Fruit fly (Drosophila melanogaster) whole organism, embryonic: ENCODE data around the gene CG45073.
A peak's percentile ranks its signal among the peaks of the same experiment; 100 is the strongest.

Source experiments
- Adf1 ChIP-seq: fragments of 200-800 bp; sonication (Bioruptor generic); IDR thresholded peaks from 2 replicates; pipeline ENCODE4 v1.3.6; 2022; ENCODE audit warnings: missing biosample characterization, missing genetic modification characterization
- Antp ChIP-seq: fragments of 200-800 bp; sonication (Bioruptor generic); optimal IDR thresholded peaks from 3 replicates; lab custom pipeline; 2016; ENCODE audit warnings: missing biosample characterization, missing genetic modification characterization
- CG11085 ChIP-seq: fragments of 200-800 bp; sonication (Bioruptor generic); IDR thresholded peaks from 2 replicates; pipeline ENCODE4 v1.3.6; 2022; ENCODE audit warnings: missing biosample characterization, missing genetic modification characterization
- CG11560 ChIP-seq: fragments of 200-800 bp; sonication (Bioruptor generic); IDR thresholded peaks from 3 replicates; pipeline ENCODE4 v1.3.6; 2022; ENCODE audit warnings: missing biosample characterization, missing genetic modification characterization
- CG13894 ChIP-seq: fragments of 200-800 bp; sonication (Bioruptor generic); optimal IDR thresholded peaks from 3 replicates; lab custom pipeline; 2018; ENCODE audit warnings: missing biosample characterization, mild to moderate bottlenecking, missing genetic modification characterization, moderate library complexity
- CG14710 ChIP-seq: fragments of 200-800 bp; sonication (Bioruptor generic); optimal IDR thresholded peaks from 3 replicates; lab custom pipeline; 2019; ENCODE audit warnings: missing biosample characterization, mild to moderate bottlenecking, missing genetic modification characterization, moderate library complexity
- CG1647 ChIP-seq: fragments of 200-800 bp; sonication (Bioruptor generic); optimal IDR thresholded peaks from 3 replicates; lab custom pipeline; 2016; ENCODE audit warnings: missing biosample characterization, missing genetic modification characterization
- CG17802 ChIP-seq: fragments of 200-800 bp; sonication (Bioruptor generic); optimal IDR thresholded peaks from 2 replicates; lab custom pipeline; 2018; ENCODE audit warnings: missing biosample characterization, mild to moderate bottlenecking, missing genetic modification characterization, moderate library complexity
- CG18011 ChIP-seq: fragments of 200-800 bp; sonication (Bioruptor generic); optimal IDR thresholded peaks from 2 replicates; lab custom pipeline; 2017; ENCODE audit warnings: missing biosample characterization, missing genetic modification characterization, mild to moderate bottlenecking, moderate library complexity, missing genotype
- CG18262 ChIP-seq: fragments of 200-800 bp; optimal IDR thresholded peaks from 3 replicates; lab custom pipeline; 2019; ENCODE audit warnings: missing biosample characterization, mild to moderate bottlenecking, missing genetic modification characterization, moderate library complexity
- CG30431 ChIP-seq: fragments of 200-800 bp; sonication (Bioruptor generic); optimal IDR thresholded peaks from 2 replicates; lab custom pipeline; 2017; ENCODE audit warnings: missing biosample characterization, missing genetic modification characterization
- CG42726 ChIP-seq: fragments of 200-800 bp; sonication (Bioruptor generic); IDR thresholded peaks from 2 replicates; pipeline ENCODE4 v1.3.6; 2022; ENCODE audit warnings: missing biosample characterization, missing genetic modification characterization; ENCODE audit not compliant: partially characterized antibody
- CG4820 ChIP-seq: fragments of 200-800 bp; sonication (Bioruptor generic); optimal IDR thresholded peaks from 3 replicates; lab custom pipeline; 2016; ENCODE audit warnings: missing biosample characterization, missing genetic modification characterization
- CG5245 ChIP-seq: fragments of 200-800 bp; sonication (Bioruptor generic); optimal IDR thresholded peaks from 3 replicates; lab custom pipeline; 2016; ENCODE audit warnings: missing biosample characterization, missing genetic modification characterization
- CG5953 ChIP-seq: fragments of 200-800 bp; sonication (Bioruptor generic); IDR thresholded peaks from 2 replicates; pipeline ENCODE4 v1.3.6; 2022; ENCODE audit warnings: missing biosample characterization, missing genetic modification characterization
- CG6254 ChIP-seq: fragments of 200-800 bp; sonication (Bioruptor generic); optimal IDR thresholded peaks from 3 replicates; lab custom pipeline; 2017; ENCODE audit warnings: mild to moderate bottlenecking, missing biosample characterization, missing genetic modification reagents, missing genetic modification characterization
- CG6654 ChIP-seq: fragments of 200-800 bp; sonication (Bioruptor generic); optimal IDR thresholded peaks from 2 replicates; lab custom pipeline; 2017; ENCODE audit warnings: missing biosample characterization, mild to moderate bottlenecking, missing genetic modification characterization
- CG6854 ChIP-seq: fragments of 200-800 bp; sonication (Bioruptor generic); optimal IDR thresholded peaks from 3 replicates; lab custom pipeline; 2017; ENCODE audit warnings: missing biosample characterization, mild to moderate bottlenecking, missing genetic modification characterization
- CoRest ChIP-seq: fragments of 200-800 bp; sonication (Bioruptor generic); optimal IDR thresholded peaks from 3 replicates; lab custom pipeline; 2018; ENCODE audit warnings: missing biosample characterization, mild to moderate bottlenecking, missing genetic modification characterization, moderate library complexity
- D ChIP-seq, 2 experiments: fragments of 200-800 bp in 1 of 2; fragments of >200 bp in 1 of 2; sonication (Bioruptor generic) in 1 of 2; optimal IDR thresholded peaks; 2 replicates in 1 of 2; 3 replicates in 1 of 2; lab custom pipeline; 2017; ENCODE audit warnings: mild to moderate bottlenecking in 1 of 2, missing biosample characterization in 1 of 2, missing genetic modification characterization in 1 of 2, missing genetic modification reagents in 1 of 2
- Dbx ChIP-seq: fragments of 200-800 bp; sonication (Bioruptor generic); IDR thresholded peaks from 3 replicates; pipeline ENCODE4 v1.3.6; 2022; ENCODE audit warnings: missing biosample characterization, missing genetic modification characterization
- Ets65A ChIP-seq: fragments of 200-800 bp; sonication (Bioruptor generic); peaks from one replicate; lab custom pipeline; 2016; ENCODE audit warnings: missing biosample characterization, missing genetic modification characterization
- Fer3 ChIP-seq: fragments of 200-800 bp; sonication (Bioruptor generic); optimal IDR thresholded peaks from 2 replicates; lab custom pipeline; 2018; ENCODE audit warnings: missing biosample characterization, mild to moderate bottlenecking, missing genetic modification characterization, moderate library complexity
- Hand ChIP-seq: fragments of 200-800 bp; sonication (Bioruptor generic); optimal IDR thresholded peaks from 2 replicates; lab custom pipeline; 2017; ENCODE audit warnings: mild to moderate bottlenecking, missing biosample characterization, missing genetic modification reagents, missing genetic modification characterization
- Med ChIP-seq: fragments of 200-800 bp; sonication (Bioruptor generic); peaks from one replicate; lab custom pipeline; 2016; ENCODE audit warnings: missing biosample characterization, missing genetic modification characterization, mild to moderate bottlenecking, inconsistent platforms, moderate library complexity
- NC2β ChIP-seq: fragments of 200-800 bp; sonication (Bioruptor generic); optimal IDR thresholded peaks from 2 replicates; lab custom pipeline; 2016; ENCODE audit warnings: missing biosample characterization, missing genetic modification characterization
- NFAT ChIP-seq: fragments of 200-800 bp; sonication (Bioruptor generic); IDR thresholded peaks from 2 replicates; pipeline ENCODE4 v1.3.6; 2022; ENCODE audit warnings: missing biosample characterization, missing genetic modification characterization
- Neu2 ChIP-seq: fragments of 200-800 bp; sonication (Bioruptor generic); optimal IDR thresholded peaks from 3 replicates; lab custom pipeline; 2016; ENCODE audit warnings: missing biosample characterization, missing genetic modification characterization, borderline replicate concordance
- ase ChIP-seq: fragments of 200-800 bp; sonication (Bioruptor generic); IDR thresholded peaks from 3 replicates; pipeline ENCODE4 v1.3.6; 2022; ENCODE audit warnings: missing biosample characterization, missing genetic modification characterization
- ato ChIP-seq: fragments of 200-800 bp; sonication (Bioruptor generic); IDR thresholded peaks from 2 replicates; pipeline ENCODE4 v1.3.6; 2022; ENCODE audit warnings: missing biosample characterization, missing genetic modification characterization; ENCODE audit not compliant: partially characterized antibody
- bigmax ChIP-seq: fragments of 200-800 bp; sonication (Bioruptor generic); optimal IDR thresholded peaks from 2 replicates; lab custom pipeline; 2018; ENCODE audit warnings: missing biosample characterization, mild to moderate bottlenecking, missing genetic modification characterization
- crc ChIP-seq: fragments of 200-800 bp; sonication (Bioruptor generic); optimal IDR thresholded peaks from 2 replicates; lab custom pipeline; 2016; ENCODE audit warnings: missing biosample characterization, missing genetic modification characterization
- croc ChIP-seq: fragments of 200-800 bp; sonication (Bioruptor generic); conservative IDR thresholded peaks from 3 replicates; pipeline ENCODE4 v1.3.6; 2022; ENCODE audit warnings: missing biosample characterization, missing genetic modification characterization
- crp ChIP-seq, 2 experiments: fragments of 200-800 bp; sonication (Bioruptor generic); optimal IDR thresholded peaks; 2 replicates in 1 of 2; 3 replicates in 1 of 2; lab custom pipeline; 2017; ENCODE audit warnings: missing biosample characterization in 2 of 2, missing genetic modification characterization in 2 of 2, mild to moderate bottlenecking in 1 of 2, moderate library complexity in 1 of 2
- danr ChIP-seq: fragments of 200-800 bp; sonication (Bioruptor generic); IDR thresholded peaks from 2 replicates; pipeline ENCODE4 v1.3.6; 2022; ENCODE audit warnings: missing biosample characterization, missing genetic modification characterization
- dysf ChIP-seq: fragments of 200-800 bp; sonication (Bioruptor generic); IDR thresholded peaks from 3 replicates; pipeline ENCODE4 v1.3.6; 2022; ENCODE audit warnings: missing biosample characterization, missing genetic modification characterization
- gcm ChIP-seq: fragments of 200-800 bp; sonication (Bioruptor generic); optimal IDR thresholded peaks from 2 replicates; lab custom pipeline; 2019; ENCODE audit warnings: missing biosample characterization, mild to moderate bottlenecking, missing genetic modification characterization, moderate library complexity
- gcm2 ChIP-seq: fragments of 200-800 bp; sonication (Bioruptor generic); optimal IDR thresholded peaks from 2 replicates; lab custom pipeline; 2016; ENCODE audit warnings: missing biosample characterization, missing genetic modification characterization
- hb ChIP-seq: fragments of 200-800 bp; sonication (Bioruptor generic); IDR thresholded peaks from 3 replicates; pipeline ENCODE4 v1.3.6; 2022; ENCODE audit warnings: missing biosample characterization, missing genetic modification characterization; ENCODE audit not compliant: partially characterized antibody
- jing ChIP-seq: fragments of 200-800 bp; sonication (Bioruptor generic); optimal IDR thresholded peaks from 2 replicates; lab custom pipeline; 2018; ENCODE audit warnings: missing biosample characterization, mild to moderate bottlenecking, missing genetic modification characterization
- jumu ChIP-seq: fragments of 200-800 bp; sonication (Bioruptor generic); optimal IDR thresholded peaks from 3 replicates; lab custom pipeline; 2016; ENCODE audit warnings: missing biosample characterization, missing genetic modification characterization
- lmd ChIP-seq: fragments of 200-800 bp; sonication (Bioruptor generic); IDR thresholded peaks from 2 replicates; pipeline ENCODE4 v1.3.6; 2022; ENCODE audit warnings: missing biosample characterization, missing genetic modification characterization
- nerfin-1 ChIP-seq: fragments of 200-800 bp; sonication (Bioruptor generic); optimal IDR thresholded peaks from 3 replicates; lab custom pipeline; 2019; ENCODE audit warnings: missing biosample characterization, mild to moderate bottlenecking, missing genetic modification characterization, moderate library complexity
- peb ChIP-seq: fragments of 200-800 bp; sonication (Bioruptor generic); IDR thresholded peaks from 2 replicates; pipeline ENCODE4 v1.3.6; 2022; ENCODE audit warnings: missing biosample characterization, missing genetic modification characterization
- phol ChIP-seq: fragments of 200-800 bp; sonication (Bioruptor generic); optimal IDR thresholded peaks from 3 replicates; lab custom pipeline; 2018; ENCODE audit warnings: missing biosample characterization, mild to moderate bottlenecking, missing genetic modification characterization, moderate library complexity
- psq ChIP-seq: fragments of 200-800 bp; sonication (Bioruptor generic); optimal IDR thresholded peaks from 2 replicates; lab custom pipeline; 2017; ENCODE audit warnings: missing biosample characterization, missing genetic modification characterization
- ranshi ChIP-seq: fragments of 200-800 bp; sonication (Bioruptor generic); IDR thresholded peaks from 2 replicates; pipeline ENCODE4 v1.3.6; 2022; ENCODE audit warnings: missing biosample characterization, missing genetic modification characterization
- repo ChIP-seq: fragments of 200-800 bp; sonication (Bioruptor generic); optimal IDR thresholded peaks from 2 replicates; lab custom pipeline; 2016; ENCODE audit warnings: missing biosample characterization, missing genetic modification characterization
- sens ChIP-seq: fragments of 200-800 bp; sonication (Bioruptor generic); peaks from one replicate; lab custom pipeline; 2016; ENCODE audit warnings: missing biosample characterization, missing genetic modification characterization
- slou ChIP-seq: fragments of 200-800 bp; sonication (Bioruptor generic); optimal IDR thresholded peaks from 3 replicates; lab custom pipeline; 2016; ENCODE audit warnings: missing biosample characterization, missing genetic modification characterization
- sna ChIP-seq: fragments of 200-800 bp; sonication (Bioruptor generic); IDR thresholded peaks from 2 replicates; pipeline ENCODE4 v1.3.6; 2022; ENCODE audit warnings: missing biosample characterization, missing genetic modification characterization; ENCODE audit not compliant: partially characterized antibody

The CG45073 gene

DNA sequence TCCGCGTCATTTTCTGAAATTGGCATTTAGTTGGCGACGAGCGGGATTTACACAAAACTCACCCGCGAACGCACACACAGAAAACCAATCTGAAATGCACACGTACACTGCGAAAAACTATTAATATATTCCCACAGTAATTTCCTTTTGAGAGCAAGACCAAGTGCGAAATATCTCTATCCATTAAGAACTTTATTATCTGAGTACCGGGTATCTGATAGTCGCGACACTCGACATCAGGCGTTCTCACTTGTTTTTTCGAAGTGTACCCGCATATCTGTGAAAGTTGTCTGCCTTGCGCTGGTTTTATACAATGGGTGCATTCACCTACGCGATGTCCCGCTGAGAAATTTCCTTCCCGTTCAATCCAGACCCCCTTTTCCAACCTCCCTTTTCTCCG, 48.4 kb downstream of the CG45073 start (continued):
- no peak for TF ChIP-seq CG5245 (GFP tag; lab: Kevin White, UChicago)
- TF ChIP-seq CG6654 (GFP tag; lab: Kevin White, UChicago), result no peak
- no peak for TF ChIP-seq D (optimal IDR thresholded peaks at IDR 0.05; lab: Kevin White, UChicago)
- peak; percentile 8 for TF ChIP-seq D (GFP tag; optimal IDR thresholded peaks at IDR 0.05; lab: Kevin White, UChicago)
- no peak for TF ChIP-seq ato (GFP tag; lab: Robert Waterston, UW)
- TF ChIP-seq croc (GFP tag; lab: Robert Waterston, UW), result no peak
- peak; percentile 39 for TF ChIP-seq Antp (GFP tag; lab: Kevin White, UChicago)
- no peak for TF ChIP-seq NC2β (GFP tag; lab: Kevin White, UChicago)
- TF ChIP-seq CG11560, result no peak
- no peak for TF ChIP-seq repo
- no peak for TF ChIP-seq nerfin-1 (tag; lab: Kevin White, UChicago)
- no peak for TF ChIP-seq danr
- TF ChIP-seq Hand (GFP tag; lab: Kevin White, UChicago), result no peak
- TF ChIP-seq sens (GFP tag; lab: Kevin White, UChicago), result peak; percentile 67
- TF ChIP-seq Ets65A (GFP tag; lab: Kevin White, UChicago), result peak; percentile 60
- no peak for TF ChIP-seq sna
- TF ChIP-seq CG18011 (GFP tag; lab: Kevin White, UChicago), result no peak
- no peak for TF ChIP-seq CG6854
- 0 out of 3 replicates have a peak, but pooled peaks have one; percentile 13 for TF ChIP-seq dysf (GFP tag; lab: Robert Waterston, UW)
- no peak for TF ChIP-seq Dbx (GFP tag; lab: Robert Waterston, UW)
- no peak for TF ChIP-seq CG30431 (GFP tag; lab: Kevin White, UChicago)
- no peak for TF ChIP-seq jing (GFP tag; lab: Kevin White, UChicago)
- TF ChIP-seq CG6254 (GFP tag; lab: Kevin White, UChicago), result no peak
- TF ChIP-seq NFAT, result no peak
- peak; percentile 88 for TF ChIP-seq gcm
- no peak for TF ChIP-seq gcm2 (GFP tag; lab: Kevin White, UChicago)
- no peak for TF ChIP-seq CG13894 (tag; lab: Kevin White, UChicago)
- TF ChIP-seq slou (GFP tag; lab: Kevin White, UChicago), result no peak
- TF ChIP-seq CG5953 (GFP tag; lab: Robert Waterston, UW), result no peak
- TF ChIP-seq bigmax (GFP tag; lab: Kevin White, UChicago), result no peak
- TF ChIP-seq psq (GFP tag; lab: Kevin White, UChicago), result no peak
- no peak for TF ChIP-seq crc (GFP tag; lab: Kevin White, UChicago)
- TF ChIP-seq lmd (GFP tag; lab: Robert Waterston, UW), result no peak
- TF ChIP-seq CG17802 (tag; lab: Kevin White, UChicago), result no peak
- no peak; the same call in 1 of the 2 replicates for TF ChIP-seq ranshi (GFP tag; lab: Robert Waterston, UW)
- TF ChIP-seq Med, result peak; percentile 63
- peak; percentile 10 for TF ChIP-seq CG4820 (GFP tag; lab: Kevin White, UChicago)
- TF ChIP-seq CG14710 (tag; lab: Kevin White, UChicago), result peak; percentile 5
- TF ChIP-seq CoRest (tag; lab: Kevin White, UChicago), result no peak
- TF ChIP-seq peb, result no peak
- TF ChIP-seq CG11085 (GFP tag; lab: Robert Waterston, UW), result no peak
- no peak for TF ChIP-seq crp (GFP tag; optimal IDR thresholded peaks at IDR 0.05; lab: Kevin White, UChicago)
- TF ChIP-seq phol, result peak; percentile 39
- TF ChIP-seq jumu (GFP tag; lab: Kevin White, UChicago), result no peak
- TF ChIP-seq CG42726 (GFP tag; lab: Robert Waterston, UW), result no peak
- no peak for TF ChIP-seq CG18262 (tag; lab: Kevin White, UChicago)
- no peak for TF ChIP-seq Adf1 (GFP tag; lab: Robert Waterston, UW)
- 0 out of 3 replicates have a peak, but pooled peaks have one; percentile 10 for TF ChIP-seq ase
- peak; percentile 51; the same call in 1 of the 3 replicates for TF ChIP-seq hb (GFP tag; lab: Robert Waterston, UW)
- no peak for TF ChIP-seq Neu2 (GFP tag; lab: Kevin White, UChicago)
- no peak for TF ChIP-seq CG1647
- no peak for TF ChIP-seq Fer3 (tag; lab: Kevin White, UChicago)
